Worm (Caenorhabditis elegans) whole organism, young adult: ENCODE measurements around the gene R02F2.1.

Source experiments
- B0336.3 ChIP-seq: fragments of 200-800 bp; sonication (Bioruptor generic); IDR thresholded peaks from 2 replicates; pipeline ENCODE4 v1.3.6; 2022; ENCODE audit warnings: missing genetic modification characterization, missing compliant biosample characterization
- D2030.7 ChIP-seq: fragments of 200-800 bp; sonication (Bioruptor generic); IDR thresholded peaks from 2 replicates; pipeline ENCODE4 v1.3.6; 2022; ENCODE audit warnings: missing genetic modification reagents, missing genetic modification characterization, missing compliant biosample characterization
- K11D2.4 ChIP-seq: fragments of 200-800 bp; sonication (Bioruptor generic); IDR thresholded peaks from 2 replicates; pipeline ENCODE4 v1.3.6; 2022; ENCODE audit warnings: missing genetic modification reagents, missing genetic modification characterization, missing compliant biosample characterization
- Y53F4B.3 ChIP-seq: fragments of 200-800 bp; sonication (Bioruptor generic); IDR thresholded peaks from 2 replicates; pipeline ENCODE4 v1.3.6; 2022; ENCODE audit warnings: missing genetic modification reagents, missing genetic modification characterization, missing compliant biosample characterization
- akir-1 ChIP-seq: fragments of 200-800 bp; sonication (Bioruptor generic); optimal IDR thresholded peaks from 2 replicates; lab custom pipeline; 2018; ENCODE audit warnings: mild to moderate bottlenecking, missing genetic modification characterization, moderate library complexity, missing compliant biosample characterization
- aptf-2 ChIP-seq: fragments of 200-800 bp; sonication (Bioruptor generic); conservative IDR thresholded peaks from 2 replicates; pipeline ENCODE4 v1.3.6; 2022; ENCODE audit warnings: missing genetic modification reagents, missing genetic modification characterization, missing compliant biosample characterization
- aptf-3 ChIP-seq: fragments of 200-800 bp; sonication (Bioruptor generic); IDR thresholded peaks from 2 replicates; pipeline ENCODE4 v1.3.6; 2022; ENCODE audit warnings: missing genetic modification characterization, missing compliant biosample characterization
- attf-5 ChIP-seq: fragments of 200-800 bp; sonication (Bioruptor generic); optimal IDR thresholded peaks from 2 replicates; lab custom pipeline; 2018; ENCODE audit warnings: mild to moderate bottlenecking, missing genetic modification characterization, missing compliant biosample characterization
- cebp-1 ChIP-seq, 2 experiments: fragments of 200-800 bp in 1 of 2; sonication (Bioruptor generic) in 1 of 2; sonication (generic microtip) in 1 of 2; IDR thresholded peaks in 1 of 2; optimal IDR thresholded peaks in 1 of 2; 2 replicates each; pipeline versions ENCODE4 v1.3.6 to Lab custom; 2017 to 2022; ENCODE audit warnings: missing compliant biosample characterization in 2 of 2, missing genetic modification characterization in 2 of 2, mild to moderate bottlenecking in 1 of 2, missing genetic modification reagents in 1 of 2, moderate library complexity in 1 of 2
- ceh-27 ChIP-seq: fragments of 200-800 bp; sonication (Bioruptor generic); optimal IDR thresholded peaks from 2 replicates; lab custom pipeline; 2018; ENCODE audit warnings: mild to moderate bottlenecking, missing genetic modification characterization, moderate library complexity, missing compliant biosample characterization
- chd-7 ChIP-seq: sonication (generic microtip); optimal IDR thresholded peaks from 2 replicates; lab custom pipeline; 2016; ENCODE audit warnings: mild to moderate bottlenecking, missing genetic modification characterization, moderate library complexity, missing compliant biosample characterization
- dox-1 ChIP-seq: fragments of 200-800 bp; sonication (Bioruptor generic); IDR thresholded peaks from 2 replicates; pipeline ENCODE4 v1.3.6; 2022; ENCODE audit warnings: missing genetic modification reagents, missing genetic modification characterization, missing compliant biosample characterization
- dpff-1 ChIP-seq: sonication (generic microtip); optimal IDR thresholded peaks from 2 replicates; lab custom pipeline; 2017; ENCODE audit warnings: mild to moderate bottlenecking, missing genetic modification characterization, missing compliant biosample characterization
- dpl-1 ChIP-seq: fragments of 150-350 bp; optimal IDR thresholded peaks from 2 replicates; lab custom pipeline; 2014; ENCODE audit warnings: missing biosample characterization, missing genetic modification reagents, missing genetic modification characterization
- egl-18 ChIP-seq: fragments of 200-800 bp; sonication (Bioruptor generic); IDR thresholded peaks from 2 replicates; pipeline ENCODE4 v1.3.6; 2022; ENCODE audit warnings: missing genetic modification reagents, missing genetic modification characterization, missing compliant biosample characterization
- egrh-3 ChIP-seq: fragments of 200-800 bp; sonication (Bioruptor generic); IDR thresholded peaks from 2 replicates; pipeline ENCODE4 v1.3.6; 2022; ENCODE audit warnings: missing genetic modification reagents, missing genetic modification characterization, missing compliant biosample characterization
- him-1 ChIP-seq: sonication (generic microtip); optimal IDR thresholded peaks from 2 replicates; lab custom pipeline; 2016; ENCODE audit warnings: missing genotype, missing genetic modification reagents, missing genetic modification characterization, missing compliant biosample characterization
- hrde-1 ChIP-seq: sonication (generic microtip); optimal IDR thresholded peaks from 2 replicates; lab custom pipeline; 2016; ENCODE audit warnings: missing genetic modification characterization, mild to moderate bottlenecking, missing compliant biosample characterization, moderate library complexity, missing genotype, missing genetic modification reagents, borderline replicate concordance
- lir-1 ChIP-seq: fragments of 200-800 bp; sonication (Bioruptor generic); conservative IDR thresholded peaks from 2 replicates; pipeline ENCODE4 v1.3.6; 2022; ENCODE audit warnings: missing genetic modification reagents, missing genetic modification characterization, missing compliant biosample characterization
- madf-3 ChIP-seq: fragments of 200-800 bp; sonication (Bioruptor generic); IDR thresholded peaks from 2 replicates; pipeline ENCODE4 v1.3.6; 2022; ENCODE audit warnings: missing genetic modification reagents, missing genetic modification characterization, missing compliant biosample characterization
- mel-28 ChIP-seq: sonication (generic microtip); optimal IDR thresholded peaks from 2 replicates; lab custom pipeline; 2016; ENCODE audit warnings: borderline replicate concordance, mild to moderate bottlenecking, missing genetic modification characterization, missing compliant biosample characterization
- nfya-1 ChIP-seq: sonication (generic microtip); optimal IDR thresholded peaks from 2 replicates; lab custom pipeline; 2017; ENCODE audit warnings: antibody characterized with exemption, missing compliant biosample characterization, missing genetic modification characterization, borderline replicate concordance; ENCODE audit not compliant: insufficient read depth
- nfyb-1 ChIP-seq: fragments of 200-800 bp; sonication (Bioruptor generic); IDR thresholded peaks from 2 replicates; pipeline ENCODE4 v1.3.6; 2022; ENCODE audit warnings: missing genetic modification reagents, missing genetic modification characterization, missing compliant biosample characterization
- nhr-120 ChIP-seq: fragments of 200-800 bp; sonication (Bioruptor generic); IDR thresholded peaks from 2 replicates; pipeline ENCODE4 v1.3.6; 2022; ENCODE audit warnings: missing genetic modification characterization, missing compliant biosample characterization
- nhr-80 ChIP-seq: sonication (generic microtip); optimal IDR thresholded peaks from 2 replicates; lab custom pipeline; 2016; ENCODE audit warnings: missing genetic modification characterization, missing compliant biosample characterization
- rcor-1 ChIP-seq: fragments of 200-800 bp; sonication (Bioruptor generic); IDR thresholded peaks from 2 replicates; pipeline ENCODE4 v1.3.6; 2022; ENCODE audit warnings: missing genetic modification reagents, missing genetic modification characterization, missing compliant biosample characterization
- rec-8 ChIP-seq, 2 experiments: sonication (generic microtip); optimal IDR thresholded peaks; 2 replicates each; lab custom pipeline; 2016; ENCODE audit warnings: mild to moderate bottlenecking in 2 of 2, missing genetic modification characterization in 2 of 2, missing genetic modification reagents in 2 of 2, missing genotype in 2 of 2, missing biosample characterization in 1 of 2, missing compliant biosample characterization in 1 of 2, moderate library complexity in 1 of 2
- snpc-1.1 ChIP-seq: sonication (generic microtip); optimal IDR thresholded peaks from 2 replicates; lab custom pipeline; 2017; ENCODE audit warnings: missing genetic modification characterization, mild to moderate bottlenecking, missing compliant biosample characterization, antibody characterized with exemption, moderate library complexity, missing genotype, missing genetic modification reagents; ENCODE audit not compliant: insufficient read depth
- somi-1 ChIP-seq: fragments of 200-800 bp; sonication (Bioruptor generic); optimal IDR thresholded peaks from 2 replicates; lab custom pipeline; 2018; ENCODE audit warnings: mild to moderate bottlenecking, missing genetic modification characterization, missing compliant biosample characterization
- tbp1 ChIP-seq: fragments of 200-800 bp; sonication (Bioruptor generic); optimal IDR thresholded peaks from 2 replicates; lab custom pipeline; 2018; ENCODE audit warnings: mild to moderate bottlenecking, missing genetic modification characterization, missing compliant biosample characterization
- tbx-9 ChIP-seq: sonication (generic microtip); optimal IDR thresholded peaks from 2 replicates; lab custom pipeline; 2016; ENCODE audit warnings: borderline replicate concordance, missing genetic modification characterization, inconsistent platforms, missing compliant biosample characterization
- xnd-1 ChIP-seq: sonication (generic microtip); optimal IDR thresholded peaks from 2 replicates; lab custom pipeline; 2016; ENCODE audit warnings: missing genotype, missing genetic modification reagents, missing genetic modification characterization, missing compliant biosample characterization
- zfh-2 ChIP-seq: fragments of 200-800 bp; sonication (Bioruptor generic); conservative IDR thresholded peaks from 2 replicates; pipeline ENCODE4 v1.3.6; 2022; ENCODE audit warnings: missing genetic modification reagents, missing genetic modification characterization, missing compliant biosample characterization
- ztf-18 ChIP-seq: sonication (generic microtip); optimal IDR thresholded peaks from 2 replicates; lab custom pipeline; 2016; ENCODE audit warnings: missing genotype, mild to moderate bottlenecking, missing genetic modification characterization, missing compliant biosample characterization
- ztf-25 ChIP-seq: fragments of 200-800 bp; sonication (Bioruptor generic); IDR thresholded peaks from 2 replicates; pipeline ENCODE4 v1.3.6; 2022; ENCODE audit warnings: missing genetic modification reagents, missing genetic modification characterization, missing compliant biosample characterization

The R02F2.1 gene

DNA sequence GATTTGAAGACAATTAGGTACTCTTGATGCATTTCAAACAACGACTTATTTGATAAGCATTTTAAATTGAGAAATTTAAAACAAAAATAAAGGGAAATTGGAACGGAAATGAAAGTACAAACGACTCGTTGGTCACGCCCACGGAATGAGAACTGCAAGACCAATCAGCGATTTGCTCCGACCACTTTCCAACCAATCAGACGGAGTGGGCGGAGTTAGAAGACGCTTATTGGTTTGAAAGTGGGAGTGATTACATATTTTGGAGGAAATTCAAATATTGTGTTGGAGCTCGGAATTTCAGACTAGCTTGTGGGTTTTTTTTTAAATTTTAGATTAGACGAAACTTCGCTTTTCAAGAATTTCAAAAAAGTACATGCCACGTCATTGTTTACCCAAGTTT, 32.6 kb upstream of the R02F2.1 start:
- TF ChIP-seq nfyb-1 (GFP tag; lab: Robert Waterston, UW): peak; percentile 72; the same call in 1 of the 2 replicates
- TF ChIP-seq rcor-1 (GFP tag; lab: Robert Waterston, UW): no peak
- TF ChIP-seq, all 124 proteins: peak for 1

DNA sequence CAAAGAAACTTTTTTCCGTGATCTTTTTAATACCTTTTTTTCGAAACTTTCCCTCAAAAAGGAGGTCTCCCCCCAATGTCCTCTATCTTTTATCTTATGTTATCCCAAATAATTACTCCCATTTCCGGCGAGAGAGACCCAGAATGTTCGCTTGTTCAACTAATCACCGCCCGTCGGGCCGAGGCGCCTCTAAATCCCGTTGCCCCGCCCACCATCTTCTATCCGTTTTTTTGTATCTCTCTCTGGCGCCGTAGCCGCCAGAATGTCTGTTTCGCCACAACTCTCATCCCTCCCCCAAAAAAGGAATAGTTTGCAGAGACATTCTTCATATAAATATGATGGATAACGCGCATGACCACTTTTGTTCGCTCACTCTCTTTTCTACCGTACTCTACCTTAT, 29.0 kb upstream of the R02F2.1 start:
- TF ChIP-seq attf-5 (GFP tag; lab: Kevin White, UChicago) (no peak), chd-7 (tag; lab: Kevin White, UChicago) (no peak), zfh-2 (GFP tag; lab: Robert Waterston, UW) (0 out of 2 replicates have a peak, but pooled peaks have one; percentile 18), K11D2.4 (GFP tag; lab: Robert Waterston, UW) (no peak), akir-1 (GFP tag; lab: Kevin White, UChicago) (no peak)

- TF ChIP-seq B0336.3 (GFP tag; lab: Robert Waterston, UW): no peak
- TF ChIP-seq him-1 (tag; lab: Kevin White, UChicago): no peak
- no peak for TF ChIP-seq tbp1 (GFP tag; lab: Kevin White, UChicago)
- TF ChIP-seq egl-18 (GFP tag; lab: Robert Waterston, UW): no peak
- TF ChIP-seq xnd-1 (tag; lab: Kevin White, UChicago): no peak
- TF ChIP-seq cebp-1 (GFP tag; IDR thresholded peaks at IDR 0.05; lab: Robert Waterston, UW): no peak
- TF ChIP-seq cebp-1 (tag; optimal IDR thresholded peaks at IDR 0.05; lab: Kevin White, UChicago): no peak
- TF ChIP-seq aptf-3 (GFP tag; lab: Robert Waterston, UW): no peak
- TF ChIP-seq tbx-9: no peak
- TF ChIP-seq D2030.7 (GFP tag; lab: Robert Waterston, UW): no peak
- TF ChIP-seq ceh-27: no peak
- TF ChIP-seq rec-8 (tag; optimal IDR thresholded peaks at IDR 0.05; lab: Kevin White, UChicago): no peak
These were observed 27.5 kb upstream of the R02F2.1 start, which contains the start of gene lon-1 for ce11 chrIII:5474176-5474575. TSS of gene lon-1 (plus strand) at chrIII:5474476.

DNA sequence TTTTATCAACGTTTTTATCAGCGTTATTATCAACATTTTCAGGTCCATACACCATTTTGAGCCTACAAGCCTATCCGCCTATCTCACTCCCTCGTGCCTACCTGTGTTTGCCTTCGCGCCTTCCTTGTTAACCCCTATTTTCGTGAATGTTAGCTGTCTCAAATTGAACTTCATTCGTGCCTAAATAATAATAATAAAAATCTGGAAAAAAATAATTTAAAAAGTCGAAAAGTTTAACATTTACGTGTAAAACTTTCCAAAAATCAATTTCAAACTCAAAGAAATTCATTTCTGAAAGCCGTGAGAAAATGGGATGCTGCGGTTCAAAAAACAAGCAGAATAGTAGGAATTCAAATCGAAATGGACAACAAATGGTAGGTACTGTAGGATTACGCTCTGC, 23.7 kb upstream of the R02F2.1 start, which contains the start of gene R02F2.10:
R02F2.10 (plus strand) TSS at position 301 of the 400 bp plus-strand sequence.
- no peak for TF ChIP-seq nhr-80 (tag; lab: Kevin White, UChicago)

DNA sequence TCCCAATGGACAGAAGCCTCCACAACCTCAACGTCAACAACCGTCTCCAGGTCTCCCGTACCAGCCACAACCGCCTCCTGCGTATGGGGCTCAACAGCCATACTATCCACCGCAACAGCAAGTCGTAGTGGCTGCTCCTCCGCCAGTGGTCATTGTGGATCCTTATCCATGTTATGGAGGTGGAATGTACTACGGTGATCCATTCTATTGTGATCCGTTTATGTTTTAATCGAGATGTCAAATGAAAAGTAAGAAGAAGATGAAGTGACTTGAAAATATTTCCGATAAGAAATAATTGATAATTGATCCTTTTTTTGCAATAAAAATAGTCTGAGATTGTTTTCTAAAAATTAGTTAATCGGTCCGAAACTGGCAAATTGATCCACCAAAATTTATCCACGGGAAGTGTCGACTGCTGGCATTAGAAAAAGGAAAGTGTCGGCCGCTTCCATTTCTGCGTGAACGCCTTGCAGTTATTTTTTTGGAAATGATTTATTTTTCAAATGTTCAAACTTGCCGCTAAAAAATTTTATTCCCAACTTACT, 22.8 kb upstream of the R02F2.1 start, which contains the start of the genes R02F2.6 and R02F2.5:
R02F2.6 (minus strand) TSS at position 101 of the 545 bp plus-strand sequence.
R02F2.5 (plus strand) TSS at position 495 of the 545 bp plus-strand sequence.
- TF ChIP-seq zfh-2 (GFP tag; lab: Robert Waterston, UW): 0 out of 2 replicates have a peak, but pooled peaks have one; percentile 2
- no peak for TF ChIP-seq cebp-1 (GFP tag; IDR thresholded peaks at IDR 0.05; lab: Robert Waterston, UW)
- no peak for TF ChIP-seq cebp-1 (tag; optimal IDR thresholded peaks at IDR 0.05; lab: Kevin White, UChicago)
- peak; percentile 15 for TF ChIP-seq snpc-1.1 (tag; lab: Kevin White, UChicago)

ce11 chrIII:5479493-5480167, 22.1 kb upstream of the R02F2.1 start:
- no peak for TF ChIP-seq dox-1 (GFP tag; lab: Robert Waterston, UW)
- TF ChIP-seq egrh-3: peak; percentile 71; the same call in 1 of the 2 replicates
- no peak for TF ChIP-seq ztf-18 (tag; lab: Kevin White, UChicago)
- no peak for TF ChIP-seq madf-3
- no peak for TF ChIP-seq mel-28 (tag; lab: Kevin White, UChicago)
- TF ChIP-seq nhr-80 (tag; lab: Kevin White, UChicago): no peak
- no peak for TF ChIP-seq somi-1 (GFP tag; lab: Kevin White, UChicago)
- TF ChIP-seq nfyb-1 (GFP tag; lab: Robert Waterston, UW): no peak
- 0 out of 2 replicates have a peak, but pooled peaks have one; percentile 55 for TF ChIP-seq nhr-120 (GFP tag; lab: Robert Waterston, UW)
- TF ChIP-seq aptf-2 (GFP tag; lab: Robert Waterston, UW): no peak
- no peak for TF ChIP-seq lir-1
- peak; percentile 18 for TF ChIP-seq hrde-1 (tag; lab: Kevin White, UChicago)
- no peak for TF ChIP-seq dpl-1 (GFP tag; lab: Kevin White, UChicago)
- TF ChIP-seq Y53F4B.3 (GFP tag; lab: Robert Waterston, UW): no peak
- no peak for TF ChIP-seq nfya-1 (tag; lab: Kevin White, UChicago)
- no peak for TF ChIP-seq ztf-25 (GFP tag; lab: Robert Waterston, UW)
- no peak for TF ChIP-seq dpff-1 (tag; lab: Kevin White, UChicago)
